Worm (Caenorhabditis elegans): ENCODE results near the gene C43G2.3.
A peak's percentile ranks its signal among the peaks of the same experiment; 100 is the strongest.
"Not testable (repeated sequence)": the region's sequence is repeated elsewhere in the genome, so short reads cannot be mapped to it uniquely, and the experiment has no call there.

Gene C43G2.3

ce11 chrIV:6588080-6588613 lies 10.1 kb downstream of the C43G2.3 start:
- TF ChIP-seq fos-1 (tag; optimal IDR thresholded peaks at IDR 0.05): no peak
- TF ChIP-seq alr-1 (tag; optimal IDR thresholded peaks at IDR 0.05): no peak
- no peak for TF ChIP-seq lin-13 (GFP tag; optimal IDR thresholded peaks at IDR 0.05)
- no peak for TF ChIP-seq dmd-4 (tag; optimal IDR thresholded peaks at IDR 0.05)
- TF ChIP-seq elt-3 (tag; optimal IDR thresholded peaks at IDR 0.05): no peak
- TF ChIP-seq unc-62 (GFP tag; optimal IDR thresholded peaks at IDR 0.05): no peak
- TF ChIP-seq blmp-1 (tag; optimal IDR thresholded peaks at IDR 0.05; ENCODE audit: insufficient read depth): no peak
- no peak for TF ChIP-seq ztf-1 (GFP tag; conservative IDR thresholded peaks at IDR 0.05)
- no peak for TF ChIP-seq gmeb-1 (tag; optimal IDR thresholded peaks at IDR 0.05)
- TF ChIP-seq ZK546.5 (tag; optimal IDR thresholded peaks at IDR 0.05): no peak
- no peak for TF ChIP-seq nhr-10 (tag; optimal IDR thresholded peaks at IDR 0.05)
- TF ChIP-seq mab-5 (tag; optimal IDR thresholded peaks at IDR 0.05): no peak
- TF ChIP-seq peb-1 (tag; optimal IDR thresholded peaks at IDR 0.05): no peak
- TF ChIP-seq mdl-1 (tag; optimal IDR thresholded peaks at IDR 0.05): no peak
- no peak for TF ChIP-seq R02D3.7 (tag; optimal IDR thresholded peaks at IDR 0.05)
- no peak for TF ChIP-seq nhr-6 (tag; optimal IDR thresholded peaks at IDR 0.05)
- TF ChIP-seq ztf-4 (tag; optimal IDR thresholded peaks at IDR 0.05): no peak

DNA sequence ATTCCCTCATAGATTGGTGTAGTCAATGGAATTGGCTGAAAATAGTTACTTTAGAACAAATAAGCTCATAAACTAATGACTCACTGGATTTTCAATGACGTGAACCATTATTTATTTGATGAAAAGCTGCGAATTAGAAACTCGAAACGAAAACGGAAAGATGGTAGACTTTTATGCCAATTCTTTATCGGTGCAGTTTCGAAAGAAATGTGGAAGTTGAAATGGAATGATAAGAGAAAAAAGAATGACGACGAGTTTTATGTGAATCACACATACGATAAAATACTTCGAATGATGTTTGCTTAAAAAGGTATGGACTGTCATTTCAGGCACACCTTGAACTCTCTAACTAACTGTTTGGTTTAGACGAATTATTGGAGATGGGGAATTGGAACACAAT lies 12.0 kb downstream of the C43G2.3 start, which contains the start of the genes lec-11 and irld-7:
Gene lec-11, minus strand, starts transcription at position 126 of the 400 bp plus-strand sequence.
Gene irld-7, plus strand, starts transcription at position 332 of the 400 bp plus-strand sequence.
- TF ChIP-seq fos-1 (tag; optimal IDR thresholded peaks at IDR 0.05) (peak; percentile 93), ceh-16 (tag; optimal IDR thresholded peaks at IDR 0.05) (no peak), Y55F3AM.14 (GFP tag; optimal IDR thresholded peaks at IDR 0.05) (no peak), sma-9 (GFP tag; optimal IDR thresholded peaks at IDR 0.05) (peak; percentile 25), sma-9 (tag; optimal IDR thresholded peaks at IDR 0.05) (no peak)

DNA sequence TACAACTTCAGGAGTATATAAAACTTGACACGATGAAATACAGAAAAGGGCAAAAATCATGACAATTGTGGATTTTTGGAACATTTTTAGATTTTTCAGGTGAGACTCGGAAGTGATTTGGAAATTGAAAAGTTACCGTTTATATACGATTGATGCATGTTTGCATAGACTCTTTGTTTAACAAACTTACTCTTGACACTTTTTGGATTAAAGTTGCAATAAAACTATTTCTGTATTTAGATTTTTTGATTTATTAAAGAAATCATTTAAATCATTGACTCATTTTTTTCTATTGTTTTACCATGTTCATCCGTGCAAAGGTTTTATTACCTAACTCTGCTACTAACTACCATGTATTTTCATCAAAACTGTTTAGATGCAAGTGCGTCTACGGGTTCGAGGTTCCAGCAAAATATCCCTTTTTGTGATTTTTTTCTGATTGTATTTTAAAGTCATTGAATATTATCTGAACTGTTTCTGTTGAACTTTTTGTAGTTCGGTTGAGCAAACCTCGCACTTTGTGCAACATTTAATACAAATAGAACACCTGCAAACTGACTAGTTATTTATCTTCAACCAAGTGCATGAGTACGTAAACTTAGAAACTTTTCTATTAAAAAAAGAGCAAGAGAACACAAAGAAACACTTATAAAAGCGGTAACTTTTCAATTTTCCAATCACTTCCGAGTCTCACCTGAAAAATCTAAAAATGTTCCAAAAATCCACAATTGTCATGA lies 13.2 kb downstream of the C43G2.3 start, which contains the start of the genes nspb-1 and nspb-2:
Gene nspb-1, minus strand, starts transcription at position 101 of the 737 bp plus-strand sequence.
Gene nspb-2, plus strand, starts transcription at position 687 of the 737 bp plus-strand sequence.
- TF ChIP-seq elt-3, nhr-129, lin-11 (tag; optimal IDR thresholded peaks at IDR 0.05): not testable (repeated sequence)

- not testable (repeated sequence) for TF ChIP-seq unc-62 (GFP tag; optimal IDR thresholded peaks at IDR 0.05); snpc-4 (tag; optimal IDR thresholded peaks at IDR 0.05); alr-1 (tag; optimal IDR thresholded peaks at IDR 0.05)
These were observed 16.9 kb downstream of the C43G2.3 start, which contains the start of gene nspb-3 for ce11 chrIV:6594871-6595270. nspb-3 (minus strand) TSS chrIV:6594971.

DNA sequence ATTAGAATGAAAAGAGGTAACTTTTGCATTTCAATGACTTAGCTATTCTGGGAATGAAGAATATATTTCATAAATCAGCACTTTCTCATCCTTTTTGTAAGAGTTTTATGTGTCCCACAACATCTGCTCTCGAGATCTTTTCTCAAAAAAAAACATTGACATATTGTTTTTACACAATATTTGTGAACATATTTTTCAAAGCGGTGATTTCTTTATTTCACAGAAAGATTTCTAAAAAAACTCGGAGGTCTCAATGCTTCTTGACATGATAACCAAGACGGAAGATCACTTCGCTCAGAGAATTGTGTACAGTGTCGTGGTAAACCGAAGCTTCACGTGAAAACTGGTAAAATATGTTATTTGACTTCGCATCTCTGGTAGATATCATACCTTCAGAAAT lies 17.9 kb downstream of the C43G2.3 start, which contains the start of gene F38A5.22:
Gene F38A5.22, minus strand, starts transcription at position 29 of the 400 bp plus-strand sequence.
- TF ChIP-seq ztf-1 (GFP tag; conservative IDR thresholded peaks at IDR 0.05) (no peak), crh-2 (tag; optimal IDR thresholded peaks at IDR 0.05) (no peak), sma-9 (GFP tag; optimal IDR thresholded peaks at IDR 0.05) (no peak), sma-9 (tag; optimal IDR thresholded peaks at IDR 0.05) (no peak), sem-4 (tag; optimal IDR thresholded peaks at IDR 0.05) (no peak), aly-2 (tag; optimal IDR thresholded peaks at IDR 0.05) (no peak), skn-1 (tag; optimal IDR thresholded peaks at IDR 0.05) (no peak), nhr-11 (tag; optimal IDR thresholded peaks at IDR 0.05) (no peak), mbf-1 (tag; optimal IDR thresholded peaks at IDR 0.05) (no peak), ceh-82 (tag; optimal IDR thresholded peaks at IDR 0.05) (no peak), gmeb-1 (tag; optimal IDR thresholded peaks at IDR 0.05) (no peak), ztf-4 (tag; optimal IDR thresholded peaks at IDR 0.05) (no peak), nhr-12 (tag; optimal IDR thresholded peaks at IDR 0.05) (no peak), lin-13 (GFP tag; optimal IDR thresholded peaks at IDR 0.05) (no peak), ZK546.5 (tag; optimal IDR thresholded peaks at IDR 0.05) (no peak), unc-39 (tag; optimal IDR thresholded peaks at IDR 0.05) (no peak)
